Fruit fly (Drosophila melanogaster): ENCODE data around the gene Pdss2.

- TF ChIP-seq CG14655 (GFP tag; optimal IDR thresholded peaks at IDR 0.05) (no peak), Snoo (tag; optimal IDR thresholded peaks at IDR 0.05) (no peak), Ets98B (GFP tag; IDR thresholded peaks at IDR 0.05) (no peak), CG12605 (GFP tag; IDR thresholded peaks at IDR 0.05) (no peak), CG8301 (tag; optimal IDR thresholded peaks at IDR 0.05) (no peak), gl (tag; optimal IDR thresholded peaks at IDR 0.05) (no peak), CG10348 (GFP tag; IDR thresholded peaks at IDR 0.05) (no peak), Pif1A (GFP tag; optimal IDR thresholded peaks at IDR 0.05) (no peak), rn (GFP tag; IDR thresholded peaks at IDR 0.05) (no peak)
Measured at dm6 chr3L:21007364-21008254, 20.1 kb upstream of the Pdss2 start.

Measured in whole organism, pupa.